Worm (Caenorhabditis elegans) whole organism, early embryonic: ENCODE measurements around the gene frpr-16.
"Not testable (repeated sequence)": the region's sequence is repeated elsewhere in the genome, so short reads cannot be mapped to it uniquely, and the experiment has no call there.

ENCODE experiments used
- B0310.2 ChIP-seq: sonication (generic microtip); optimal IDR thresholded peaks from 2 replicates; lab custom pipeline; 2016; ENCODE audit warnings: mild to moderate bottlenecking, missing genetic modification characterization, missing compliant biosample characterization
- F13C5.2 ChIP-seq: sonication (generic microtip); optimal IDR thresholded peaks from 2 replicates; lab custom pipeline; 2017; ENCODE audit warnings: mild to moderate bottlenecking, missing genetic modification characterization, inconsistent platforms, missing compliant biosample characterization
- aly-1 ChIP-seq: sonication (generic microtip); optimal IDR thresholded peaks from 2 replicates; lab custom pipeline; 2016; ENCODE audit warnings: missing genetic modification characterization, missing compliant biosample characterization
- ama-1 ChIP-seq: fragments of 150-350 bp; optimal IDR thresholded peaks from 2 replicates; lab custom pipeline; 2014
- ceh-13 ChIP-seq: fragments of 200-800 bp; sonication (Bioruptor generic); optimal IDR thresholded peaks from 2 replicates; lab custom pipeline; 2018; ENCODE audit warnings: mild to moderate bottlenecking, missing genetic modification characterization, missing compliant biosample characterization
- ceh-36 ChIP-seq: sonication (generic microtip); optimal IDR thresholded peaks from 2 replicates; lab custom pipeline; 2016; ENCODE audit warnings: missing genetic modification characterization, inconsistent platforms, missing compliant biosample characterization
- ets-7 ChIP-seq: sonication (generic microtip); optimal IDR thresholded peaks from 2 replicates; lab custom pipeline; 2016; ENCODE audit warnings: missing genotype, missing genetic modification characterization, missing compliant biosample characterization
- flt-1 ChIP-seq: fragments of 200-800 bp; sonication (Bioruptor generic); IDR thresholded peaks from 2 replicates; pipeline ENCODE4 v1.3.6; 2022; ENCODE audit warnings: missing genetic modification characterization, missing compliant biosample characterization
- hmbx-1 ChIP-seq: sonication (generic microtip); optimal IDR thresholded peaks from 2 replicates; lab custom pipeline; 2016; ENCODE audit warnings: mild to moderate bottlenecking, missing genetic modification characterization, missing compliant biosample characterization
- hmg-4 ChIP-seq: fragments of 200-800 bp; sonication (Bioruptor generic); optimal IDR thresholded peaks from 2 replicates; lab custom pipeline; 2018; ENCODE audit warnings: mild to moderate bottlenecking, missing genetic modification characterization, missing compliant biosample characterization
- hnd-1 ChIP-seq: sonication (generic microtip); optimal IDR thresholded peaks from 2 replicates; lab custom pipeline; 2016; ENCODE audit warnings: missing genetic modification characterization, missing compliant biosample characterization
- pes-1 ChIP-seq: fragments of 200-800 bp; sonication (Bioruptor generic); IDR thresholded peaks from 2 replicates; pipeline ENCODE4 v1.3.6; 2022; ENCODE audit warnings: missing genetic modification reagents, missing genetic modification characterization, missing compliant biosample characterization
- scrt-1 ChIP-seq: fragments of 200-800 bp; sonication (Bioruptor generic); IDR thresholded peaks from 2 replicates; pipeline ENCODE4 v1.3.6; 2022; ENCODE audit warnings: missing genetic modification characterization, missing compliant biosample characterization
- sea-1 ChIP-seq: fragments of 200-800 bp; sonication (Bioruptor generic); conservative IDR thresholded peaks from 2 replicates; pipeline ENCODE4 v1.3.6; 2022; ENCODE audit warnings: missing genetic modification characterization, missing compliant biosample characterization
- tbx-11 ChIP-seq: fragments of 200-800 bp; sonication (Bioruptor generic); IDR thresholded peaks from 2 replicates; pipeline ENCODE4 v1.3.6; 2022; ENCODE audit warnings: missing genetic modification characterization, missing compliant biosample characterization
- tbx-37 ChIP-seq: fragments of 200-800 bp; sonication (Bioruptor generic); conservative IDR thresholded peaks from 2 replicates; pipeline ENCODE4 v1.3.6; 2022; ENCODE audit warnings: missing genetic modification reagents, missing genetic modification characterization, missing compliant biosample characterization
- tra-4 ChIP-seq: sonication (generic microtip); optimal IDR thresholded peaks from 2 replicates; lab custom pipeline; 2017; ENCODE audit warnings: missing genetic modification characterization, missing compliant biosample characterization

Gene frpr-16

ce11 chrII:6008887-6009286, 22.1 kb downstream of the frpr-16 start, which contains the start of gene ZK84.4:
Gene ZK84.4, minus strand, starts transcription at chrII:6008987.
- TF ChIP-seq hmbx-1 (tag; lab: Kevin White, UChicago); pes-1 (GFP tag; lab: Robert Waterston, UW); F13C5.2 (tag; lab: Kevin White, UChicago): not testable (repeated sequence)

ce11 chrII:6001004-6001403, 30.0 kb downstream of the frpr-16 start:
- TF ChIP-seq flt-1 (GFP tag; lab: Robert Waterston, UW) (no peak), aly-1 (no peak), pes-1 (GFP tag; lab: Robert Waterston, UW) (no peak), ceh-36 (no peak), ceh-13 (no peak), tra-4 (tag; lab: Kevin White, UChicago) (no peak), scrt-1 (GFP tag; lab: Robert Waterston, UW) (no peak)

- no peak for TF ChIP-seq hnd-1 (tag; lab: Kevin White, UChicago)
- no peak for TF ChIP-seq B0310.2 (tag; lab: Kevin White, UChicago)
- no peak for TF ChIP-seq ets-7 (tag; lab: Kevin White, UChicago)
- no peak for TF ChIP-seq scrt-1 (GFP tag; lab: Robert Waterston, UW)
- no peak for TF ChIP-seq ceh-13
- no peak for TF ChIP-seq ama-1 (lab: Kevin White, UChicago)
- TF ChIP-seq F13C5.2 (tag; lab: Kevin White, UChicago), result no peak
- no peak for TF ChIP-seq ceh-36
Observed at ce11 chrII:6000136-6000535, 30.9 kb downstream of the frpr-16 start, which contains the start of gene ins-6. Gene ins-6, plus strand, starts transcription at chrII:6000436.

ce11 chrII:5997257-5997656, 33.7 kb downstream of the frpr-16 start, which contains the start of gene ins-5:
Gene ins-5, plus strand, starts transcription at chrII:5997557.
- no peak for TF ChIP-seq tbx-11 (GFP tag; lab: Robert Waterston, UW)
- no peak for TF ChIP-seq pes-1 (GFP tag; lab: Robert Waterston, UW)

- TF ChIP-seq tbx-11 (GFP tag; lab: Robert Waterston, UW), result no peak
Observed at ce11 chrII:5996066-5996465, 34.9 kb downstream of the frpr-16 start, which contains the start of gene ins-4. Gene ins-4, plus strand, starts transcription at chrII:5996366.

- TF ChIP-seq flt-1 (GFP tag; lab: Robert Waterston, UW) (no peak), tra-4 (tag; lab: Kevin White, UChicago) (no peak), pes-1 (GFP tag; lab: Robert Waterston, UW) (no peak), ets-7 (tag; lab: Kevin White, UChicago) (no peak), hmg-4 (GFP tag; lab: Kevin White, UChicago) (no peak), hmbx-1 (tag; lab: Kevin White, UChicago) (no peak), aly-1 (no peak), sea-1 (GFP tag; lab: Robert Waterston, UW) (no peak), F13C5.2 (tag; lab: Kevin White, UChicago) (no peak), hnd-1 (tag; lab: Kevin White, UChicago) (no peak), B0310.2 (tag; lab: Kevin White, UChicago) (no peak), ceh-13 (no peak), tbx-11 (GFP tag; lab: Robert Waterston, UW) (no peak), tbx-37 (no peak), scrt-1 (GFP tag; lab: Robert Waterston, UW) (no peak), ama-1 (lab: Kevin White, UChicago) (no peak), ceh-36 (no peak)
Observed at ce11 chrII:5990668-5991067, 40.3 kb downstream of the frpr-16 start, which contains the start of gene ins-3. Gene ins-3, minus strand, starts transcription at chrII:5990768.

ce11 chrII:5988224-5988623, 42.8 kb downstream of the frpr-16 start, which contains the start of gene ins-2:
Gene ins-2, plus strand, starts transcription at chrII:5988524.
- no peak for TF ChIP-seq tbx-37
- TF ChIP-seq ama-1 (lab: Kevin White, UChicago), result no peak
- no peak for TF ChIP-seq F13C5.2 (tag; lab: Kevin White, UChicago)
- TF ChIP-seq ceh-36, result no peak
